Fruit fly (Drosophila melanogaster) whole organism, adult: ENCODE measurements around the gene CG31793.

ENCODE experiments used
- CG14711 ChIP-seq: fragments of 200-800 bp; sonication (Bioruptor generic); optimal IDR thresholded peaks from 2 replicates; lab custom pipeline; 2018; ENCODE audit warnings: missing biosample characterization, mild to moderate bottlenecking, missing genetic modification characterization, moderate library complexity
- CG7045 ChIP-seq: fragments of 200-800 bp; sonication (Bioruptor generic); optimal IDR thresholded peaks from 2 replicates; lab custom pipeline; 2017; ENCODE audit warnings: missing biosample characterization, mild to moderate bottlenecking, missing genetic modification characterization
- Hr96 ChIP-seq: fragments of 200-800 bp; sonication (Bioruptor generic); optimal IDR thresholded peaks from 2 replicates; lab custom pipeline; 2016; ENCODE audit warnings: missing biosample characterization, missing genetic modification characterization

- TF ChIP-seq Hr96 (GFP tag; lab: Kevin White, UChicago), result no peak
- TF ChIP-seq CG7045 (GFP tag; lab: Kevin White, UChicago), result no peak
- no peak for TF ChIP-seq CG14711 (tag; lab: Kevin White, UChicago)
These were observed 21.1 kb upstream of the CG31793 start for dm6 chr2L:18981947-18982579.
